Fruit fly (Drosophila melanogaster) whole organism, prepupa: ENCODE data around the gene GATAe.

Source experiments
- Blimp-1 ChIP-seq: fragments of 200-800 bp; sonication (Bioruptor generic); optimal IDR thresholded peaks from 3 replicates; lab custom pipeline; 2017; ENCODE audit warnings: missing biosample characterization, missing genetic modification characterization, mild to moderate bottlenecking, moderate library complexity, missing genetic modification reagents
- CG10631 ChIP-seq: fragments of 200-800 bp; sonication (Bioruptor generic); optimal IDR thresholded peaks from 2 replicates; lab custom pipeline; 2016; ENCODE audit warnings: missing biosample characterization, missing genetic modification characterization
- CG10669 ChIP-seq: fragments of 200-800 bp; sonication (Bioruptor generic); optimal IDR thresholded peaks from 3 replicates; lab custom pipeline; 2018; ENCODE audit warnings: missing biosample characterization, mild to moderate bottlenecking, missing genetic modification characterization, moderate library complexity
- CG11294 ChIP-seq: fragments of 200-800 bp; sonication (Bioruptor generic); IDR thresholded peaks from 2 replicates; pipeline ENCODE4 v1.3.6; 2022; ENCODE audit warnings: missing biosample characterization, missing genetic modification characterization
- CG11762 ChIP-seq: fragments of 200-800 bp; sonication (Bioruptor generic); optimal IDR thresholded peaks from 3 replicates; lab custom pipeline; 2016; ENCODE audit warnings: missing biosample characterization, missing genetic modification characterization; ENCODE audit not compliant: insufficient read depth
- CG11902 ChIP-seq: fragments of 200-800 bp; sonication (Bioruptor generic); optimal IDR thresholded peaks from 3 replicates; lab custom pipeline; 2016; ENCODE audit warnings: missing biosample characterization, missing genetic modification characterization
- CG15336 ChIP-seq: fragments of 200-800 bp; sonication (Bioruptor generic); IDR thresholded peaks from 2 replicates; pipeline ENCODE4 v1.3.6; 2022; ENCODE audit warnings: missing biosample characterization, missing genetic modification characterization
- CG1621 ChIP-seq: fragments of 200-800 bp; sonication (Bioruptor generic); optimal IDR thresholded peaks from 3 replicates; lab custom pipeline; 2018; ENCODE audit warnings: missing biosample characterization, mild to moderate bottlenecking, missing genetic modification characterization
- CG16779 ChIP-seq: fragments of 200-800 bp; sonication (Bioruptor generic); optimal IDR thresholded peaks from 3 replicates; lab custom pipeline; 2017; ENCODE audit warnings: missing biosample characterization, mild to moderate bottlenecking, missing genetic modification characterization
- CG3032 ChIP-seq: fragments of 200-800 bp; optimal IDR thresholded peaks from 2 replicates; lab custom pipeline; 2019; ENCODE audit warnings: missing biosample characterization, mild to moderate bottlenecking, missing genetic modification characterization, moderate library complexity
- CG31627 ChIP-seq: fragments of 200-800 bp; sonication (Bioruptor generic); optimal IDR thresholded peaks from 3 replicates; lab custom pipeline; 2016; ENCODE audit warnings: missing biosample characterization, missing genetic modification characterization
- CG32006 ChIP-seq: fragments of 200-800 bp; sonication (Bioruptor generic); optimal IDR thresholded peaks from 3 replicates; lab custom pipeline; 2017; ENCODE audit warnings: missing biosample characterization, mild to moderate bottlenecking, missing genetic modification characterization
- CG34406 ChIP-seq: fragments of 200-800 bp; sonication (Bioruptor generic); optimal IDR thresholded peaks from 3 replicates; lab custom pipeline; 2016; ENCODE audit warnings: missing biosample characterization, missing genetic modification characterization
- CG3919 ChIP-seq: fragments of 200-800 bp; sonication (Bioruptor generic); optimal IDR thresholded peaks from 3 replicates; lab custom pipeline; 2016; ENCODE audit warnings: missing biosample characterization, missing genetic modification characterization
- CG6163 ChIP-seq: fragments of 200-800 bp; sonication (Bioruptor generic); IDR thresholded peaks from 3 replicates; pipeline ENCODE4 v1.3.6; 2022; ENCODE audit warnings: missing biosample characterization, missing genetic modification characterization
- CG6276 ChIP-seq: fragments of 200-800 bp; sonication (Bioruptor generic); optimal IDR thresholded peaks from 2 replicates; lab custom pipeline; 2017; ENCODE audit warnings: missing biosample characterization, mild to moderate bottlenecking, missing genetic modification characterization
- CG8119 ChIP-seq: fragments of 200-800 bp; sonication (Bioruptor generic); IDR thresholded peaks from 3 replicates; pipeline ENCODE4 v1.3.6; 2022; ENCODE audit warnings: missing biosample characterization, missing genetic modification characterization
- CG8319 ChIP-seq: fragments of 200-800 bp; sonication (Bioruptor generic); optimal IDR thresholded peaks from 3 replicates; lab custom pipeline; 2016; ENCODE audit warnings: missing biosample characterization, missing genetic modification characterization
- Eip75B ChIP-seq: fragments of 200-800 bp; sonication (Bioruptor generic); optimal IDR thresholded peaks from 3 replicates; lab custom pipeline; 2016; ENCODE audit warnings: missing biosample characterization, missing genetic modification characterization
- Eip93F ChIP-seq: fragments of 200-800 bp; sonication (Bioruptor generic); optimal IDR thresholded peaks from 2 replicates; lab custom pipeline; 2016; ENCODE audit warnings: missing biosample characterization, mild to moderate bottlenecking, missing genetic modification characterization
- Ets96B ChIP-seq: fragments of 200-800 bp; optimal IDR thresholded peaks from 2 replicates; lab custom pipeline; 2019; ENCODE audit warnings: missing biosample characterization, mild to moderate bottlenecking, missing genetic modification characterization, moderate library complexity
- Gug ChIP-seq: fragments of 200-800 bp; sonication (Bioruptor generic); IDR thresholded peaks from 2 replicates; pipeline ENCODE4 v1.3.6; 2022; ENCODE audit warnings: missing biosample characterization, missing genetic modification characterization
- Hr38 ChIP-seq: sonication (Bioruptor generic); optimal IDR thresholded peaks from 2 replicates; lab custom pipeline; 2016; ENCODE audit warnings: missing biosample characterization, missing genetic modification characterization
- Hr39 ChIP-seq: fragments of 200-800 bp; sonication (Bioruptor generic); optimal IDR thresholded peaks from 2 replicates; lab custom pipeline; 2016; ENCODE audit warnings: missing biosample characterization, missing genetic modification characterization
- Lpt ChIP-seq: fragments of 200-800 bp; sonication (Bioruptor generic); optimal IDR thresholded peaks from 3 replicates; lab custom pipeline; 2016; ENCODE audit warnings: missing biosample characterization, missing genetic modification characterization
- Met ChIP-seq: fragments of 200-800 bp; sonication (Bioruptor generic); optimal IDR thresholded peaks from 3 replicates; lab custom pipeline; 2016; ENCODE audit warnings: missing biosample characterization, missing genetic modification characterization
- OdsH ChIP-seq: fragments of 200-800 bp; sonication (Bioruptor generic); optimal IDR thresholded peaks from 3 replicates; lab custom pipeline; 2016; ENCODE audit warnings: missing biosample characterization, missing genetic modification characterization
- Smox ChIP-seq: fragments of 200-800 bp; sonication (Bioruptor generic); optimal IDR thresholded peaks from 3 replicates; lab custom pipeline; 2016; ENCODE audit warnings: missing biosample characterization, missing genetic modification characterization
- Sox102F ChIP-seq: fragments of 200-800 bp; sonication (Bioruptor generic); optimal IDR thresholded peaks from 2 replicates; lab custom pipeline; 2016; ENCODE audit warnings: missing biosample characterization, mild to moderate bottlenecking, missing genetic modification characterization
- Sox14 ChIP-seq: fragments of 200-800 bp; sonication (Bioruptor generic); optimal IDR thresholded peaks from 3 replicates; lab custom pipeline; 2016; ENCODE audit warnings: missing biosample characterization, missing genetic modification characterization
- Sox15 ChIP-seq: fragments of 200-800 bp; sonication (Bioruptor generic); optimal IDR thresholded peaks from 3 replicates; lab custom pipeline; 2016; ENCODE audit warnings: missing biosample characterization, missing genetic modification characterization
- achi ChIP-seq: fragments of 200-800 bp; sonication (Bioruptor generic); optimal IDR thresholded peaks from 3 replicates; lab custom pipeline; 2016; ENCODE audit warnings: missing biosample characterization, missing genetic modification characterization
- acj6 ChIP-seq: fragments of 200-800 bp; sonication (Bioruptor generic); optimal IDR thresholded peaks from 3 replicates; lab custom pipeline; 2016; ENCODE audit warnings: missing biosample characterization, missing genetic modification characterization
- cyc ChIP-seq: fragments of 200-800 bp; sonication (Bioruptor generic); optimal IDR thresholded peaks from 3 replicates; lab custom pipeline; 2016; ENCODE audit warnings: missing biosample characterization, missing genetic modification characterization
- dac ChIP-seq: fragments of 200-800 bp; sonication (Bioruptor generic); optimal IDR thresholded peaks from 2 replicates; lab custom pipeline; 2017; ENCODE audit warnings: missing biosample characterization, mild to moderate bottlenecking, missing genetic modification characterization
- dsx ChIP-seq: fragments of 200-800 bp; optimal IDR thresholded peaks from 3 replicates; lab custom pipeline; 2019; ENCODE audit warnings: missing biosample characterization, mild to moderate bottlenecking, missing genetic modification characterization, moderate library complexity; ENCODE audit not compliant: poor library complexity, severe bottlenecking
- eg ChIP-seq: fragments of 200-800 bp; sonication (Bioruptor generic); IDR thresholded peaks from 3 replicates; pipeline ENCODE4 v1.3.6; 2022; ENCODE audit warnings: missing biosample characterization, missing genetic modification characterization
- fd59A ChIP-seq: fragments of 200-800 bp; sonication (Bioruptor generic); optimal IDR thresholded peaks from 2 replicates; lab custom pipeline; 2017; ENCODE audit warnings: missing biosample characterization, mild to moderate bottlenecking, missing genetic modification characterization, missing genetic modification reagents
- fd85E ChIP-seq: fragments of 200-800 bp; sonication (Bioruptor generic); optimal IDR thresholded peaks from 3 replicates; lab custom pipeline; 2016; ENCODE audit warnings: missing biosample characterization, missing genetic modification characterization
- fkh ChIP-seq: fragments of 200-800 bp; sonication (Bioruptor generic); optimal IDR thresholded peaks from 3 replicates; lab custom pipeline; 2017; ENCODE audit warnings: missing biosample characterization, mild to moderate bottlenecking, missing genetic modification characterization, moderate library complexity
- lz ChIP-seq: fragments of 200-800 bp; sonication (Bioruptor generic); optimal IDR thresholded peaks from 3 replicates; lab custom pipeline; 2016; ENCODE audit warnings: missing biosample characterization, missing genetic modification characterization
- net ChIP-seq: fragments of 200-800 bp; sonication (Bioruptor generic); optimal IDR thresholded peaks from 3 replicates; lab custom pipeline; 2016; ENCODE audit warnings: missing biosample characterization, missing genetic modification characterization
- pdm3 ChIP-seq: fragments of 200-800 bp; sonication (Bioruptor generic); optimal IDR thresholded peaks from 3 replicates; lab custom pipeline; 2016; ENCODE audit warnings: missing biosample characterization, missing genetic modification characterization
- spab ChIP-seq: fragments of 200-800 bp; sonication (Bioruptor generic); optimal IDR thresholded peaks from 2 replicates; lab custom pipeline; 2017; ENCODE audit warnings: missing biosample characterization, mild to moderate bottlenecking, missing genetic modification characterization, missing genetic modification reagents
- svp ChIP-seq: fragments of 200-800 bp; sonication (Bioruptor generic); peaks from one replicate; lab custom pipeline; 2016; ENCODE audit warnings: missing biosample characterization, missing genetic modification characterization
- topi ChIP-seq: fragments of 200-800 bp; sonication (Bioruptor generic); optimal IDR thresholded peaks from 3 replicates; lab custom pipeline; 2016; ENCODE audit warnings: missing biosample characterization, missing genetic modification characterization
- vri ChIP-seq: fragments of 200-800 bp; sonication (Bioruptor generic); optimal IDR thresholded peaks from 3 replicates; lab custom pipeline; 2016; ENCODE audit warnings: missing biosample characterization, mild to moderate bottlenecking, missing genetic modification characterization

GATAe gene

dm6 chr3R:15972979-15973486 lies 35.9 kb upstream of the GATAe start, which contains the start of gene Hel89B (continued):
- TF ChIP-seq CG16779 (tag; lab: Kevin White, UChicago) (no peak), cyc (GFP tag; lab: Kevin White, UChicago) (peak; percentile 61), CG11762 (GFP tag; lab: Kevin White, UChicago) (no peak), CG1621 (tag; lab: Kevin White, UChicago) (peak; percentile 38), Sox102F (GFP tag; lab: Kevin White, UChicago) (no peak), acj6 (GFP tag; lab: Kevin White, UChicago) (peak; percentile 35), CG6276 (GFP tag; lab: Kevin White, UChicago) (no peak), Eip75B (peak; percentile 1), CG34406 (GFP tag; lab: Kevin White, UChicago) (no peak), Eip93F (GFP tag; lab: Kevin White, UChicago) (no peak), Smox (peak; percentile 44), Lpt (GFP tag; lab: Kevin White, UChicago) (peak; percentile 10), Gug (GFP tag; lab: Robert Waterston, UW) (no peak), fkh (GFP tag; lab: Kevin White, UChicago) (no peak), Met (GFP tag; lab: Kevin White, UChicago) (peak; percentile 35), pdm3 (peak; percentile 66), dsx (GFP tag; lab: Kevin White, UChicago) (no peak), lz (GFP tag; lab: Kevin White, UChicago) (peak; percentile 53)

- TF ChIP-seq dac (no peak), CG8119 (GFP tag; lab: Robert Waterston, UW) (no peak), CG32006 (GFP tag; lab: Kevin White, UChicago) (no peak), topi (GFP tag; lab: Kevin White, UChicago) (no peak), CG11762 (GFP tag; lab: Kevin White, UChicago) (no peak), pdm3 (no peak), CG16779 (tag; lab: Kevin White, UChicago) (no peak), eg (GFP tag; lab: Robert Waterston, UW) (no peak), achi (GFP tag; lab: Kevin White, UChicago) (no peak), Smox (no peak), svp (peak; percentile 84), spab (no peak), CG15336 (no peak), CG11294 (no peak), Hr39 (no peak), cyc (GFP tag; lab: Kevin White, UChicago) (no peak), fd59A (no peak), CG3919 (peak; percentile 3), Eip75B (peak; percentile 25), Sox15 (no peak), CG8319 (GFP tag; lab: Kevin White, UChicago) (no peak), CG11902 (GFP tag; lab: Kevin White, UChicago) (no peak), Hr38 (GFP tag; lab: Kevin White, UChicago) (no peak), fkh (GFP tag; lab: Kevin White, UChicago) (peak; percentile 72), Blimp-1 (peak; percentile 32), CG34406 (GFP tag; lab: Kevin White, UChicago) (no peak), Met (GFP tag; lab: Kevin White, UChicago) (peak; percentile 16), Sox102F (GFP tag; lab: Kevin White, UChicago) (no peak), CG10631 (GFP tag; lab: Kevin White, UChicago) (no peak), Sox14 (GFP tag; lab: Kevin White, UChicago) (peak; percentile 38), OdsH (GFP tag; lab: Kevin White, UChicago) (no peak), dsx (GFP tag; lab: Kevin White, UChicago) (peak; percentile 75), vri (no peak), lz (GFP tag; lab: Kevin White, UChicago) (no peak), fd85E (no peak), CG3032 (tag; lab: Kevin White, UChicago) (no peak), CG1621 (tag; lab: Kevin White, UChicago) (peak; percentile 6), CG6276 (GFP tag; lab: Kevin White, UChicago) (no peak), CG31627 (GFP tag; lab: Kevin White, UChicago) (no peak), Ets96B (tag; lab: Kevin White, UChicago) (no peak), CG6163 (GFP tag; lab: Robert Waterston, UW) (no peak), net (GFP tag; lab: Kevin White, UChicago) (no peak), CG10669 (GFP tag; lab: Kevin White, UChicago) (no peak)
Observed at dm6 chr3R:15973488-15973975, 35.4 kb upstream of the GATAe start.
